Worm (Caenorhabditis elegans) whole organism, early embryonic: ENCODE measurements around the gene sdz-8.

Experiments
- aly-1 ChIP-seq: sonication (generic microtip); optimal IDR thresholded peaks from 2 replicates; lab custom pipeline; 2016; ENCODE audit warnings: missing genetic modification characterization, missing compliant biosample characterization
- ama-1 ChIP-seq: fragments of 150-350 bp; optimal IDR thresholded peaks from 2 replicates; lab custom pipeline; 2014
- ceh-36 ChIP-seq: sonication (generic microtip); optimal IDR thresholded peaks from 2 replicates; lab custom pipeline; 2016; ENCODE audit warnings: missing genetic modification characterization, inconsistent platforms, missing compliant biosample characterization
- ets-7 ChIP-seq: sonication (generic microtip); optimal IDR thresholded peaks from 2 replicates; lab custom pipeline; 2016; ENCODE audit warnings: missing genotype, missing genetic modification characterization, missing compliant biosample characterization
- flt-1 ChIP-seq: fragments of 200-800 bp; sonication (Bioruptor generic); IDR thresholded peaks from 2 replicates; pipeline ENCODE4 v1.3.6; 2022; ENCODE audit warnings: missing genetic modification characterization, missing compliant biosample characterization
- hmbx-1 ChIP-seq: sonication (generic microtip); optimal IDR thresholded peaks from 2 replicates; lab custom pipeline; 2016; ENCODE audit warnings: mild to moderate bottlenecking, missing genetic modification characterization, missing compliant biosample characterization
- hmg-4 ChIP-seq: fragments of 200-800 bp; sonication (Bioruptor generic); optimal IDR thresholded peaks from 2 replicates; lab custom pipeline; 2018; ENCODE audit warnings: mild to moderate bottlenecking, missing genetic modification characterization, missing compliant biosample characterization
- pes-1 ChIP-seq: fragments of 200-800 bp; sonication (Bioruptor generic); IDR thresholded peaks from 2 replicates; pipeline ENCODE4 v1.3.6; 2022; ENCODE audit warnings: missing genetic modification reagents, missing genetic modification characterization, missing compliant biosample characterization
- tbx-11 ChIP-seq: fragments of 200-800 bp; sonication (Bioruptor generic); IDR thresholded peaks from 2 replicates; pipeline ENCODE4 v1.3.6; 2022; ENCODE audit warnings: missing genetic modification characterization, missing compliant biosample characterization

- TF ChIP-seq aly-1 (tag; lab: Kevin White, UChicago) (no peak), hmbx-1 (tag; lab: Kevin White, UChicago) (no peak), ama-1 (lab: Kevin White, UChicago) (no peak), flt-1 (GFP tag; lab: Robert Waterston, UW) (no peak), tbx-11 (GFP tag; lab: Robert Waterston, UW) (no peak), ets-7 (tag; lab: Kevin White, UChicago) (no peak), pes-1 (GFP tag; lab: Robert Waterston, UW) (no peak), hmg-4 (GFP tag; lab: Kevin White, UChicago) (no peak), ceh-36 (no peak)
Measured at ce11 chrV:11472209-11472608, 43.8 kb downstream of the sdz-8 start, which contains the start of the genes nas-20 and nas-21.
